Fruit fly (Drosophila melanogaster) whole organism, wandering third instar larva: ENCODE measurements around the gene cav.

ENCODE experiments used
- Abd-B ChIP-seq: fragments of >200 bp; optimal IDR thresholded peaks from 2 replicates; lab custom pipeline; 2017; ENCODE audit warnings: missing biosample characterization, missing genetic modification characterization
- CG32264 ChIP-seq: fragments of 200-800 bp; sonication (Bioruptor generic); optimal IDR thresholded peaks from 2 replicates; lab custom pipeline; 2016; ENCODE audit warnings: missing biosample characterization, missing genetic modification characterization
- CG9705 ChIP-seq: fragments of 200-800 bp; sonication (Bioruptor generic); optimal IDR thresholded peaks from 2 replicates; lab custom pipeline; 2018; ENCODE audit warnings: missing biosample characterization, mild to moderate bottlenecking, missing genetic modification characterization
- CrebA ChIP-seq: fragments of 200-800 bp; sonication (Bioruptor generic); optimal IDR thresholded peaks from 2 replicates; lab custom pipeline; 2016; ENCODE audit warnings: missing biosample characterization, mild to moderate bottlenecking, missing genetic modification characterization, borderline replicate concordance
- Dfd ChIP-seq: fragments of >200 bp; optimal IDR thresholded peaks from 2 replicates; lab custom pipeline; 2017; ENCODE audit warnings: missing biosample characterization, missing genetic modification characterization
- Dif ChIP-seq: fragments of 200-275, 200-300 bp; sonication (Bioruptor generic); optimal IDR thresholded peaks from 2 replicates; lab custom pipeline; 2018; ENCODE audit warnings: missing biosample characterization, missing genetic modification characterization; ENCODE audit not compliant: partially characterized antibody
- GATAd ChIP-seq: sonication (Bioruptor generic); optimal IDR thresholded peaks from 2 replicates; lab custom pipeline; 2016; ENCODE audit warnings: missing biosample characterization, missing genetic modification characterization
- HLH106 ChIP-seq: fragments of 200-800 bp; optimal IDR thresholded peaks from 3 replicates; lab custom pipeline; 2019; ENCODE audit warnings: missing biosample characterization, mild to moderate bottlenecking, missing genetic modification characterization, moderate library complexity
- Hnf4 ChIP-seq: fragments of 200-800 bp; sonication (Bioruptor generic); optimal IDR thresholded peaks from 2 replicates; lab custom pipeline; 2016; ENCODE audit warnings: missing biosample characterization, mild to moderate bottlenecking, missing genetic modification characterization
- Hr78 ChIP-seq: fragments of >200 bp; optimal IDR thresholded peaks from 2 replicates; lab custom pipeline; 2017; ENCODE audit warnings: missing biosample characterization, missing genetic modification characterization
- Hr83 ChIP-seq: fragments of 200-300 bp; sonication (Bioruptor generic); optimal IDR thresholded peaks from 2 replicates; lab custom pipeline; 2016; ENCODE audit warnings: missing biosample characterization, mild to moderate bottlenecking, missing genetic modification characterization, moderate library complexity; ENCODE audit not compliant: poor library complexity, severe bottlenecking
- Jra ChIP-seq: sonication (Bioruptor generic); optimal IDR thresholded peaks from 2 replicates; lab custom pipeline; 2016; ENCODE audit warnings: missing biosample characterization, missing genetic modification characterization
- Mio ChIP-seq: sonication (Bioruptor generic); optimal IDR thresholded peaks from 2 replicates; lab custom pipeline; 2016; ENCODE audit warnings: missing biosample characterization, missing genetic modification characterization
- Myc ChIP-seq: fragments of >200 bp; optimal IDR thresholded peaks from 2 replicates; lab custom pipeline; 2017
- N ChIP-seq: fragments of >200 bp; optimal IDR thresholded peaks from 2 replicates; lab custom pipeline; 2018; ENCODE audit warnings: missing biosample characterization, missing external identifiers, missing genetic modification characterization
- OdsH ChIP-seq: fragments of 200-800 bp; sonication (Bioruptor generic); optimal IDR thresholded peaks from 2 replicates; lab custom pipeline; 2016; ENCODE audit warnings: missing biosample characterization, mild to moderate bottlenecking, missing genetic modification characterization
- Rel ChIP-seq, 2 experiments: fragments of 200-800 bp; sonication (Bioruptor generic) in 1 of 2; optimal IDR thresholded peaks; 2 replicates in 1 of 2; 3 replicates in 1 of 2; lab custom pipeline; 2016 to 2019; ENCODE audit warnings: mild to moderate bottlenecking in 2 of 2, missing biosample characterization in 2 of 2, missing genetic modification characterization in 2 of 2, moderate library complexity in 1 of 2
- Sp1 ChIP-seq: fragments of 200-800 bp; sonication (Bioruptor generic); optimal IDR thresholded peaks from 3 replicates; lab custom pipeline; 2019; ENCODE audit warnings: missing biosample characterization, mild to moderate bottlenecking, missing genetic modification characterization, moderate library complexity
- Vsx2 ChIP-seq: fragments of 200-300, 225-300 bp; sonication (Bioruptor generic); optimal IDR thresholded peaks from 2 replicates; lab custom pipeline; 2018; ENCODE audit warnings: missing biosample characterization, missing genetic modification characterization; ENCODE audit not compliant: partially characterized antibody
- br ChIP-seq: fragments of 200-800 bp; sonication (Bioruptor generic); optimal IDR thresholded peaks from 2 replicates; lab custom pipeline; 2016; ENCODE audit warnings: missing biosample characterization, missing genetic modification characterization
- brk ChIP-seq: fragments of 200-800 bp; sonication (Bioruptor generic); optimal IDR thresholded peaks from 2 replicates; lab custom pipeline; 2016; ENCODE audit warnings: missing biosample characterization, mild to moderate bottlenecking, missing genetic modification characterization
- dl ChIP-seq, 2 experiments: fragments of 175-275, 200-275 bp in 1 of 2; fragments of 200-275 bp in 1 of 2; sonication (Bioruptor generic); optimal IDR thresholded peaks; lab custom pipeline; 2018; ENCODE audit warnings: mild to moderate bottlenecking in 2 of 2, missing biosample characterization in 2 of 2, missing genetic modification characterization in 2 of 2, moderate library complexity in 2 of 2; ENCODE audit not compliant: partially characterized antibody in 2 of 2, insufficient read depth in 1 of 2
- dmrt93B ChIP-seq: fragments of 200-800 bp; sonication (Bioruptor generic); optimal IDR thresholded peaks from 2 replicates; lab custom pipeline; 2018; ENCODE audit warnings: missing biosample characterization, mild to moderate bottlenecking, missing genetic modification characterization
- dsf ChIP-seq: sonication (Bioruptor generic); optimal IDR thresholded peaks from 2 replicates; lab custom pipeline; 2016; ENCODE audit warnings: missing biosample characterization, missing genetic modification characterization, borderline replicate concordance
- ey ChIP-seq: fragments of 200-800 bp; sonication (Bioruptor generic); optimal IDR thresholded peaks from 2 replicates; lab custom pipeline; 2016; ENCODE audit warnings: missing biosample characterization, missing genetic modification characterization
- foxo ChIP-seq, 2 experiments: fragments of 200-800 bp; sonication (Bioruptor generic); optimal IDR thresholded peaks; 2 replicates in 1 of 2; 3 replicates in 1 of 2; lab custom pipeline; 2016 to 2017; ENCODE audit warnings: missing biosample characterization in 2 of 2, missing genetic modification characterization in 2 of 2
- fru ChIP-seq: fragments of 200-800 bp; sonication (Bioruptor generic); optimal IDR thresholded peaks from 3 replicates; lab custom pipeline; 2016; ENCODE audit warnings: missing biosample characterization, mild to moderate bottlenecking, missing genetic modification characterization
- h ChIP-seq: fragments of 200-800 bp; sonication (Bioruptor generic); optimal IDR thresholded peaks from 3 replicates; lab custom pipeline; 2016; ENCODE audit warnings: missing biosample characterization, mild to moderate bottlenecking, missing genetic modification characterization
- jim ChIP-seq: fragments of 175-275, 200-325 bp; sonication (Bioruptor generic); optimal IDR thresholded peaks from 2 replicates; lab custom pipeline; 2016; ENCODE audit warnings: missing biosample characterization, mild to moderate bottlenecking, missing genetic modification characterization
- lola ChIP-seq: fragments of >200 bp; optimal IDR thresholded peaks from 2 replicates; lab custom pipeline; 2017; ENCODE audit warnings: missing biosample characterization, missing genetic modification characterization
- pan ChIP-seq: fragments of >200 bp; optimal IDR thresholded peaks from 2 replicates; lab custom pipeline; 2017
- psq ChIP-seq: fragments of 200-800 bp; sonication (Bioruptor generic); optimal IDR thresholded peaks from 3 replicates; lab custom pipeline; 2017; ENCODE audit warnings: missing biosample characterization, mild to moderate bottlenecking, missing genetic modification characterization, moderate library complexity
- rgr ChIP-seq: fragments of 200-800 bp; sonication (Bioruptor generic); optimal IDR thresholded peaks from 3 replicates; lab custom pipeline; 2016; ENCODE audit warnings: missing biosample characterization, mild to moderate bottlenecking, missing genetic modification characterization
- sage ChIP-seq: fragments of 200-800 bp; sonication (Bioruptor generic); optimal IDR thresholded peaks from 2 replicates; lab custom pipeline; 2016; ENCODE audit warnings: missing biosample characterization, mild to moderate bottlenecking, missing genetic modification characterization
- sv ChIP-seq: fragments of 200-800 bp; sonication (Bioruptor generic); optimal IDR thresholded peaks from 3 replicates; lab custom pipeline; 2016; ENCODE audit warnings: missing biosample characterization, missing genetic modification characterization
- tai ChIP-seq: sonication (Bioruptor generic); optimal IDR thresholded peaks from 2 replicates; lab custom pipeline; 2016; ENCODE audit warnings: missing biosample characterization, missing genetic modification characterization
- usp ChIP-seq: fragments of >200 bp; optimal IDR thresholded peaks from 2 replicates; lab custom pipeline; 2017; ENCODE audit warnings: missing biosample characterization, missing genetic modification characterization
- woc ChIP-seq: sonication (Bioruptor generic); optimal IDR thresholded peaks from 2 replicates; lab custom pipeline; 2016; ENCODE audit warnings: missing biosample characterization, mild to moderate bottlenecking, missing genetic modification characterization

The cav gene

DNA sequence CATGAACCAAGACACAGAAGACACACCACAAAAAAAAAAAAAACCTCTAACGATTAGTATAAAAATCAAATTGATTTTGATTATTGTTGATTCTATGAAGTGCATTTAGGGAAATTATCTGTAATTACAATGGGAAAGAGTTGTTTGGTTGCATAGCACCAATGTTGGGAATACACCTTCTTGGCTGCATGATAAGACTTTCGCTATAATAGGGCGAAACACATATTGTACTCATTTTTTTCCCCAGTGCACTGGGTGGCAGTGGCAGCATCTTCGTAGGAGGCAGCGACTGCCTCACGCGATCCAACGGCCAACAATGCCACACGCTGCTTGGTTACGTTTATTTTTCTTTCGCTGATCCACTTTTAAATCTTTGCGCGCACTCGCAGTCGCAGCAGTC, 16.9 kb upstream of the cav start:
- TF ChIP-seq N (GFP tag; lab: Kevin White, UChicago) (no peak), Rel (GFP tag; optimal IDR thresholded peaks at IDR 0.05; lab: Kevin White, UChicago) (no peak), Rel (tag; optimal IDR thresholded peaks at IDR 0.05; lab: Kevin White, UChicago) (no peak), woc (GFP tag; lab: Kevin White, UChicago) (no peak), ey (GFP tag; lab: Kevin White, UChicago) (no peak), dl (GFP tag; optimal IDR thresholded peaks at IDR 0.05; lab: Kevin White, UChicago; ENCODE audit: insufficient read depth in 1 of 2, partially characterized antibody in 2 of 2) (no peak), Dif (GFP tag; lab: Kevin White, UChicago) (no peak), brk (no peak), jim (GFP tag; lab: Kevin White, UChicago) (no peak), Vsx2 (GFP tag; lab: Kevin White, UChicago) (no peak), br (GFP tag; lab: Kevin White, UChicago) (no peak), dsf (GFP tag; lab: Kevin White, UChicago) (no peak), foxo (GFP tag; optimal IDR thresholded peaks at IDR 0.05; lab: Kevin White, UChicago) (no peak), CG32264 (GFP tag; lab: Kevin White, UChicago) (no peak), pan (no peak), Dfd (GFP tag; lab: Kevin White, UChicago) (no peak), HLH106 (tag; lab: Kevin White, UChicago) (no peak), fru (GFP tag; lab: Kevin White, UChicago) (no peak)

dm6 chr3R:24205234-24205894, 15.5 kb upstream of the cav start:
- TF ChIP-seq brk (no peak), lola (GFP tag; lab: Kevin White, UChicago) (no peak), dl (GFP tag; optimal IDR thresholded peaks at IDR 0.05; lab: Kevin White, UChicago; ENCODE audit: insufficient read depth in 1 of 2, partially characterized antibody in 2 of 2) (no peak), sv (GFP tag; lab: Kevin White, UChicago) (no peak), br (GFP tag; lab: Kevin White, UChicago) (no peak), tai (GFP tag; lab: Kevin White, UChicago) (no peak)

- TF ChIP-seq woc (GFP tag; lab: Kevin White, UChicago) (no peak), CrebA (GFP tag; lab: Kevin White, UChicago) (no peak), pan (peak; percentile 54), br (GFP tag; lab: Kevin White, UChicago) (no peak), Mio (GFP tag; lab: Kevin White, UChicago) (no peak), Hr78 (GFP tag; lab: Kevin White, UChicago) (no peak), h (GFP tag; lab: Kevin White, UChicago) (no peak), HLH106 (tag; lab: Kevin White, UChicago) (peak; percentile 27), OdsH (GFP tag; lab: Kevin White, UChicago) (peak; percentile 23), Rel (GFP tag; optimal IDR thresholded peaks at IDR 0.05; lab: Kevin White, UChicago) (no peak), Rel (tag; optimal IDR thresholded peaks at IDR 0.05; lab: Kevin White, UChicago) (no peak), foxo (GFP tag; optimal IDR thresholded peaks at IDR 0.05; lab: Kevin White, UChicago) (peak in 1 of 2 experiments; percentile 53), tai (GFP tag; lab: Kevin White, UChicago) (no peak), ey (GFP tag; lab: Kevin White, UChicago) (no peak), Hr83 (GFP tag; lab: Kevin White, UChicago) (no peak), N (GFP tag; lab: Kevin White, UChicago) (no peak), jim (GFP tag; lab: Kevin White, UChicago) (no peak), dsf (GFP tag; lab: Kevin White, UChicago) (no peak), Sp1 (GFP tag; lab: Kevin White, UChicago) (peak; percentile 43), dl (GFP tag; optimal IDR thresholded peaks at IDR 0.05; lab: Kevin White, UChicago; ENCODE audit: insufficient read depth in 1 of 2, partially characterized antibody in 2 of 2) (no peak), sv (GFP tag; lab: Kevin White, UChicago) (no peak), lola (GFP tag; lab: Kevin White, UChicago) (no peak), GATAd (GFP tag; lab: Kevin White, UChicago) (no peak), usp (no peak), rgr (GFP tag; lab: Kevin White, UChicago) (peak; percentile 19), CG9705 (GFP tag; lab: Kevin White, UChicago) (no peak), dmrt93B (GFP tag; lab: Kevin White, UChicago) (peak; percentile 50), Vsx2 (GFP tag; lab: Kevin White, UChicago) (no peak), Jra (no peak), Hnf4 (no peak), Abd-B (GFP tag; lab: Kevin White, UChicago) (no peak), fru (GFP tag; lab: Kevin White, UChicago) (no peak), Myc (lab: Kevin White, UChicago) (no peak), psq (GFP tag; lab: Kevin White, UChicago) (peak; percentile 41), CG32264 (GFP tag; lab: Kevin White, UChicago) (no peak), sage (GFP tag; lab: Kevin White, UChicago) (no peak), Dif (GFP tag; lab: Kevin White, UChicago) (no peak), Dfd (GFP tag; lab: Kevin White, UChicago) (no peak)
- TF ChIP-seq, all 38 proteins: peak for 8
Measured at dm6 chr3R:24205935-24206334, 15.0 kb upstream of the cav start.
